Fruit fly (Drosophila melanogaster): ENCODE data around the gene CG32264.

Gene CG32264

dm6 chr3L:3801343-3801742, 4.9 kb downstream of the CG32264 start (continued):
- no peak for TF ChIP-seq bowl (GFP tag; IDR thresholded peaks at IDR 0.05)
- no peak for TF ChIP-seq Jarid2 (GFP tag; optimal IDR thresholded peaks at IDR 0.05)
- peak; percentile 43 for TF ChIP-seq slbo (GFP tag; IDR thresholded peaks at IDR 0.05)
- peak; percentile 4 for TF ChIP-seq CG6765 (GFP tag; optimal IDR thresholded peaks at IDR 0.05)
- 0 out of 2 replicates have a peak, but pooled peaks have one; percentile 16 for TF ChIP-seq CG3847 (GFP tag; IDR thresholded peaks at IDR 0.05)
- TF ChIP-seq CG1024 (GFP tag; IDR thresholded peaks at IDR 0.05), result no peak
- TF ChIP-seq chinmo (GFP tag; IDR thresholded peaks at IDR 0.05; ENCODE audit: partially characterized antibody), result 0 out of 4 replicates have a peak, but pooled peaks have one; percentile 26
- TF ChIP-seq Xbp1 (GFP tag; optimal IDR thresholded peaks at IDR 0.05), result peak; percentile 3
- TF ChIP-seq CG3163 (GFP tag; optimal IDR thresholded peaks at IDR 0.05), result no peak
- TF ChIP-seq inv (GFP tag; IDR thresholded peaks at IDR 0.05; ENCODE audit: partially characterized antibody), result no peak
- TF ChIP-seq Med (GFP tag), result peak; percentile 37
- no peak for TF ChIP-seq da (GFP tag; optimal IDR thresholded peaks at IDR 0.05)
- no peak for TF ChIP-seq pros (GFP tag; optimal IDR thresholded peaks at IDR 0.05)
- TF ChIP-seq CG8924 (tag; optimal IDR thresholded peaks at IDR 0.05), result peak; percentile 5
- no peak for TF ChIP-seq run (tag; optimal IDR thresholded peaks at IDR 0.05)
- peak; percentile 20 for TF ChIP-seq Fer3 (tag; optimal IDR thresholded peaks at IDR 0.05)
- TF ChIP-seq Meics (GFP tag; optimal IDR thresholded peaks at IDR 0.05), result peak; percentile 37
- no peak for TF ChIP-seq Dll (GFP tag; IDR thresholded peaks at IDR 0.05; ENCODE audit: partially characterized antibody)
- peak; percentile 22 for TF ChIP-seq CG12391 (tag; optimal IDR thresholded peaks at IDR 0.05)
- TF ChIP-seq CG15514 (GFP tag; optimal IDR thresholded peaks at IDR 0.05), result peak; percentile 1
- TF ChIP-seq unpg (GFP tag; optimal IDR thresholded peaks at IDR 0.05), result peak; percentile 26
- peak; percentile 58 for TF ChIP-seq sob (GFP tag; IDR thresholded peaks at IDR 0.05)
- TF ChIP-seq Sin3A (optimal IDR thresholded peaks at IDR 0.05), result no peak
- TF ChIP-seq gem (tag; optimal IDR thresholded peaks at IDR 0.05), result peak; percentile 33
- TF ChIP-seq H2.0 (GFP tag; IDR thresholded peaks at IDR 0.05), result no peak
- TF ChIP-seq CG7372 (GFP tag; IDR thresholded peaks at IDR 0.05), result 0 out of 2 replicates have a peak, but pooled peaks have one; percentile 6
- peak; percentile 34; the same call in 1 of the 2 replicates for TF ChIP-seq lmd (GFP tag; IDR thresholded peaks at IDR 0.05)
- TF ChIP-seq CG11723 (GFP tag; optimal IDR thresholded peaks at IDR 0.05), result no peak
- no peak for TF ChIP-seq jumu (GFP tag; optimal IDR thresholded peaks at IDR 0.05)
- no peak for TF ChIP-seq CG15601 (tag; optimal IDR thresholded peaks at IDR 0.05)
- TF ChIP-seq Abd-B (GFP tag; optimal IDR thresholded peaks at IDR 0.05), result no peak
- no peak for TF ChIP-seq ftz-f1 (GFP tag; optimal IDR thresholded peaks at IDR 0.05)
- no peak for TF ChIP-seq Sox100B (GFP tag; optimal IDR thresholded peaks at IDR 0.05)
- TF ChIP-seq B-H2 (GFP tag; optimal IDR thresholded peaks at IDR 0.05), result no peak
- no peak for TF ChIP-seq BEAF-32 (GFP tag; optimal IDR thresholded peaks at IDR 0.05)
- no peak for TF ChIP-seq Dip3 (GFP tag; optimal IDR thresholded peaks at IDR 0.05)
- no peak for TF ChIP-seq Kr (GFP tag; optimal IDR thresholded peaks at IDR 0.05)
- no peak for TF ChIP-seq CG4404 (GFP tag; IDR thresholded peaks at IDR 0.05)
- TF ChIP-seq CG7556 (GFP tag; optimal IDR thresholded peaks at IDR 0.05), result peak; percentile 5
- no peak for TF ChIP-seq BtbVII (GFP tag; optimal IDR thresholded peaks at IDR 0.05)
- TF ChIP-seq CG2120 (GFP tag; optimal IDR thresholded peaks at IDR 0.05), result peak; percentile 15
- no peak for TF ChIP-seq Adf1 (GFP tag; IDR thresholded peaks at IDR 0.05)
- no peak for TF ChIP-seq GATAe (GFP tag; conservative IDR thresholded peaks at IDR 0.05)
- TF ChIP-seq prd (optimal IDR thresholded peaks at IDR 0.05), result no peak
- peak; percentile 23; the same call in 1 of the 3 replicates for TF ChIP-seq prd (GFP tag; IDR thresholded peaks at IDR 0.05)
- TF ChIP-seq sqz (GFP tag; optimal IDR thresholded peaks at IDR 0.05), result no peak
- peak; percentile 55 for TF ChIP-seq row (GFP tag; IDR thresholded peaks at IDR 0.05)
- peak; percentile 0 for TF ChIP-seq dmrt99B (tag; optimal IDR thresholded peaks at IDR 0.05)
- no peak for TF ChIP-seq CG12299 (tag; optimal IDR thresholded peaks at IDR 0.05)
- peak; percentile 18 to 28 for TF ChIP-seq Trl (optimal IDR thresholded peaks at IDR 0.05)
- TF ChIP-seq Trl (GFP tag; optimal IDR thresholded peaks at IDR 0.05), result no peak
- TF ChIP-seq CG10147 (GFP tag; optimal IDR thresholded peaks at IDR 0.05), result peak; percentile 7
